Fruit fly (Drosophila melanogaster) whole organism, embryonic: ENCODE results near the gene cana.

ENCODE experiments used
- Atf6 ChIP-seq: fragments of 200-800 bp; sonication (Bioruptor generic); IDR thresholded peaks from 2 replicates; pipeline ENCODE4 v1.3.6; 2022; ENCODE audit warnings: missing biosample characterization, missing genetic modification characterization
- Bteb2 ChIP-seq: fragments of 200-800 bp; sonication (Bioruptor generic); optimal IDR thresholded peaks from 2 replicates; lab custom pipeline; 2016; ENCODE audit warnings: missing biosample characterization, missing genetic modification characterization
- CG11723 ChIP-seq: fragments of 200-800 bp; sonication (Bioruptor generic); optimal IDR thresholded peaks from 2 replicates; lab custom pipeline; 2017; ENCODE audit warnings: missing biosample characterization, mild to moderate bottlenecking, missing genetic modification characterization
- CG13775 ChIP-seq: fragments of 200-800 bp; sonication (Bioruptor generic); optimal IDR thresholded peaks from 3 replicates; lab custom pipeline; 2017; ENCODE audit warnings: missing biosample characterization, mild to moderate bottlenecking, missing genetic modification characterization
- CG14014 ChIP-seq: fragments of 200-800 bp; sonication (Bioruptor generic); IDR thresholded peaks from 2 replicates; pipeline ENCODE4 v1.3.6; 2022; ENCODE audit warnings: missing biosample characterization, missing genetic modification characterization
- CG15269 ChIP-seq: fragments of 200-800 bp; sonication (Bioruptor generic); optimal IDR thresholded peaks from 2 replicates; lab custom pipeline; 2018; ENCODE audit warnings: missing biosample characterization, mild to moderate bottlenecking, missing genetic modification characterization, moderate library complexity
- CG15479 ChIP-seq: fragments of 200-800 bp; sonication (Bioruptor generic); optimal IDR thresholded peaks from 3 replicates; lab custom pipeline; 2019; ENCODE audit warnings: missing biosample characterization, mild to moderate bottlenecking, missing genetic modification characterization, moderate library complexity
- CG17829 ChIP-seq: fragments of 200-800 bp; optimal IDR thresholded peaks from 2 replicates; lab custom pipeline; 2019; ENCODE audit warnings: missing biosample characterization, mild to moderate bottlenecking, missing genetic modification characterization, moderate library complexity
- CG2116 ChIP-seq: fragments of 200-800 bp; sonication (Bioruptor generic); optimal IDR thresholded peaks from 3 replicates; lab custom pipeline; 2018; ENCODE audit warnings: missing biosample characterization, mild to moderate bottlenecking, missing genetic modification characterization
- CG2120 ChIP-seq: fragments of 200-800 bp; sonication (Bioruptor generic); optimal IDR thresholded peaks from 3 replicates; lab custom pipeline; 2016; ENCODE audit warnings: missing biosample characterization, missing genetic modification characterization
- CG2712 ChIP-seq: fragments of 200-800 bp; optimal IDR thresholded peaks from 3 replicates; lab custom pipeline; 2019; ENCODE audit warnings: missing biosample characterization, mild to moderate bottlenecking, missing genetic modification characterization, moderate library complexity
- CG34376 ChIP-seq: fragments of 200-800 bp; sonication (Bioruptor generic); optimal IDR thresholded peaks from 2 replicates; lab custom pipeline; 2018; ENCODE audit warnings: missing biosample characterization, mild to moderate bottlenecking, missing genetic modification characterization
- CG4617 ChIP-seq: fragments of 200-800 bp; sonication (Bioruptor generic); optimal IDR thresholded peaks from 3 replicates; lab custom pipeline; 2016; ENCODE audit warnings: missing biosample characterization, missing genetic modification characterization, borderline replicate concordance
- CG5245 ChIP-seq: fragments of 200-800 bp; sonication (Bioruptor generic); optimal IDR thresholded peaks from 3 replicates; lab custom pipeline; 2016; ENCODE audit warnings: missing biosample characterization, missing genetic modification characterization
- CG7372 ChIP-seq: fragments of 200-800 bp; sonication (Bioruptor generic); IDR thresholded peaks from 2 replicates; pipeline ENCODE4 v1.3.6; 2022; ENCODE audit warnings: missing biosample characterization, missing genetic modification characterization
- CG7786 ChIP-seq: fragments of 200-800 bp; sonication (Bioruptor generic); optimal IDR thresholded peaks from 2 replicates; lab custom pipeline; 2016; ENCODE audit warnings: missing biosample characterization, missing genetic modification characterization
- Chrac-16 ChIP-seq: fragments of 200-800 bp; sonication (Bioruptor generic); optimal IDR thresholded peaks from 3 replicates; lab custom pipeline; 2016; ENCODE audit warnings: missing biosample characterization, missing genetic modification characterization
- Deaf1 ChIP-seq: fragments of 200-800 bp; optimal IDR thresholded peaks from 3 replicates; lab custom pipeline; 2019; ENCODE audit warnings: missing biosample characterization, mild to moderate bottlenecking, missing genetic modification characterization, moderate library complexity
- Doc3 ChIP-seq: fragments of 200-800 bp; sonication (Bioruptor generic); IDR thresholded peaks from 3 replicates; pipeline ENCODE4 v1.3.6; 2022; ENCODE audit warnings: missing biosample characterization, missing genetic modification characterization; ENCODE audit not compliant: partially characterized antibody
- Dref ChIP-seq: fragments of 200-800 bp; sonication (Bioruptor generic); IDR thresholded peaks from 2 replicates; pipeline ENCODE4 v1.3.6; 2022; ENCODE audit warnings: missing biosample characterization, missing genetic modification characterization
- Ets65A ChIP-seq: fragments of 200-800 bp; sonication (Bioruptor generic); peaks from one replicate; lab custom pipeline; 2016; ENCODE audit warnings: missing biosample characterization, missing genetic modification characterization
- GATAe ChIP-seq: fragments of 200-800 bp; sonication (Bioruptor generic); conservative IDR thresholded peaks from 2 replicates; pipeline ENCODE4 v1.3.6; 2022; ENCODE audit warnings: missing biosample characterization, missing genetic modification characterization
- Gug ChIP-seq: fragments of 200-800 bp; sonication (Bioruptor generic); IDR thresholded peaks from 4 replicates; pipeline ENCODE4 v1.3.6; 2022; ENCODE audit warnings: missing biosample characterization, missing genetic modification characterization
- Hey ChIP-seq: fragments of 200-800 bp; sonication (Bioruptor generic); optimal IDR thresholded peaks from 3 replicates; lab custom pipeline; 2018; ENCODE audit warnings: missing biosample characterization, mild to moderate bottlenecking, missing genetic modification characterization
- MESR4 ChIP-seq: fragments of 200-800 bp; sonication (Bioruptor generic); optimal IDR thresholded peaks from 2 replicates; lab custom pipeline; 2018; ENCODE audit warnings: missing biosample characterization, mild to moderate bottlenecking, missing genetic modification characterization, moderate library complexity
- NC2α ChIP-seq: fragments of 200-800 bp; sonication (Bioruptor generic); optimal IDR thresholded peaks from 2 replicates; lab custom pipeline; 2016; ENCODE audit warnings: missing biosample characterization, missing genetic modification characterization
- Ptx1 ChIP-seq: fragments of 200-800 bp; sonication (Bioruptor generic); IDR thresholded peaks from 2 replicates; pipeline ENCODE4 v1.3.6; 2022; ENCODE audit warnings: missing biosample characterization, missing genetic modification characterization
- Sry-β ChIP-seq: fragments of 200-800 bp; sonication (Bioruptor generic); optimal IDR thresholded peaks from 2 replicates; lab custom pipeline; 2018; ENCODE audit warnings: missing biosample characterization, mild to moderate bottlenecking, missing genetic modification characterization, moderate library complexity
- Sry-δ ChIP-seq: fragments of 200-800 bp; sonication (Bioruptor generic); optimal IDR thresholded peaks from 2 replicates; lab custom pipeline; 2016; ENCODE audit warnings: missing biosample characterization, missing genetic modification characterization
- bcd ChIP-seq: fragments of 200-800 bp; sonication (Bioruptor generic); optimal IDR thresholded peaks from 2 replicates; lab custom pipeline; 2017; ENCODE audit warnings: missing biosample characterization, mild to moderate bottlenecking, missing genetic modification characterization
- chinmo ChIP-seq: fragments of 200-800 bp; sonication (Bioruptor generic); IDR thresholded peaks from 4 replicates; pipeline ENCODE4 v1.3.6; 2022; ENCODE audit warnings: missing biosample characterization, missing genetic modification characterization; ENCODE audit not compliant: partially characterized antibody
- ci ChIP-seq: fragments of 200-800 bp; sonication (Bioruptor generic); IDR thresholded peaks from 3 replicates; pipeline ENCODE4 v1.3.6; 2022; ENCODE audit warnings: missing biosample characterization, missing genetic modification characterization
- croc ChIP-seq: fragments of 200-800 bp; sonication (Bioruptor generic); conservative IDR thresholded peaks from 3 replicates; pipeline ENCODE4 v1.3.6; 2022; ENCODE audit warnings: missing biosample characterization, missing genetic modification characterization
- dmrt11E ChIP-seq: fragments of 200-800 bp; sonication (Bioruptor generic); optimal IDR thresholded peaks from 3 replicates; lab custom pipeline; 2018; ENCODE audit warnings: missing biosample characterization, mild to moderate bottlenecking, missing genetic modification characterization, moderate library complexity
- dpn ChIP-seq, 2 experiments: fragments of 200-800 bp; sonication (Bioruptor generic); optimal IDR thresholded peaks; 3 replicates each; lab custom pipeline; 2016; ENCODE audit warnings: missing biosample characterization in 2 of 2, missing genetic modification characterization in 2 of 2
- gsb ChIP-seq: fragments of 200-800 bp; sonication (Bioruptor generic); IDR thresholded peaks from 2 replicates; pipeline ENCODE4 v1.3.6; 2022; ENCODE audit warnings: missing biosample characterization, missing genetic modification characterization
- her ChIP-seq: fragments of 200-800 bp; sonication (Bioruptor generic); optimal IDR thresholded peaks from 2 replicates; lab custom pipeline; 2016; ENCODE audit warnings: missing biosample characterization, missing genetic modification characterization
- inv ChIP-seq: fragments of 200-800 bp; sonication (Bioruptor generic); IDR thresholded peaks from 2 replicates; pipeline ENCODE4 v1.3.6; 2022; ENCODE audit warnings: missing biosample characterization, missing genetic modification characterization; ENCODE audit not compliant: partially characterized antibody
- odd ChIP-seq: fragments of 200-800 bp; sonication (Bioruptor generic); optimal IDR thresholded peaks from 2 replicates; lab custom pipeline; 2017; ENCODE audit warnings: missing biosample characterization, mild to moderate bottlenecking, missing genetic modification characterization
- pho ChIP-seq: fragments of 200-800 bp; sonication (Bioruptor generic); optimal IDR thresholded peaks from 2 replicates; lab custom pipeline; 2016; ENCODE audit warnings: missing biosample characterization, missing genetic modification characterization
- prd ChIP-seq, 3 experiments: fragments of >200 bp in 2 of 3; fragments of 200-800 bp in 1 of 3; sonication (Bioruptor generic) in 1 of 3; optimal IDR thresholded peaks in 2 of 3; IDR thresholded peaks in 1 of 3; 2 replicates in 2 of 3; 3 replicates in 1 of 3; pipeline versions ENCODE4 v1.3.6 to Lab custom; 2017 to 2022; ENCODE audit warnings: missing biosample characterization in 1 of 3, missing genetic modification characterization in 1 of 3
- pum ChIP-seq: fragments of 200-800 bp; sonication (Bioruptor generic); optimal IDR thresholded peaks from 2 replicates; lab custom pipeline; 2016; ENCODE audit warnings: missing biosample characterization, missing genetic modification characterization
- pzg ChIP-seq: fragments of 200-800 bp; sonication (Bioruptor generic); optimal IDR thresholded peaks from 3 replicates; lab custom pipeline; 2018; ENCODE audit warnings: missing biosample characterization, mild to moderate bottlenecking, missing genetic modification characterization, moderate library complexity
- rib ChIP-seq: fragments of 200-800 bp; sonication (Bioruptor generic); IDR thresholded peaks from 2 replicates; pipeline ENCODE4 v1.3.6; 2022; ENCODE audit warnings: missing biosample characterization, missing genetic modification characterization
- schlank ChIP-seq: fragments of 200-800 bp; sonication (Bioruptor generic); optimal IDR thresholded peaks from 2 replicates; lab custom pipeline; 2018; ENCODE audit warnings: missing biosample characterization, mild to moderate bottlenecking, missing genetic modification characterization
- sim ChIP-seq: fragments of 200-800 bp; sonication (Bioruptor generic); IDR thresholded peaks from 2 replicates; pipeline ENCODE4 v1.3.6; 2022; ENCODE audit warnings: missing biosample characterization, missing genetic modification characterization
- slou ChIP-seq: fragments of 200-800 bp; sonication (Bioruptor generic); optimal IDR thresholded peaks from 3 replicates; lab custom pipeline; 2016; ENCODE audit warnings: missing biosample characterization, missing genetic modification characterization
- ssp ChIP-seq: fragments of 200-800 bp; sonication (Bioruptor generic); IDR thresholded peaks from 2 replicates; pipeline ENCODE4 v1.3.6; 2022; ENCODE audit warnings: missing biosample characterization, missing genetic modification characterization
- sug ChIP-seq: fragments of 200-800 bp; optimal IDR thresholded peaks from 2 replicates; lab custom pipeline; 2019; ENCODE audit warnings: missing biosample characterization, mild to moderate bottlenecking, missing genetic modification characterization, moderate library complexity
- tna ChIP-seq: fragments of 200-800 bp; sonication (Bioruptor generic); IDR thresholded peaks from 2 replicates; pipeline ENCODE4 v1.3.6; 2022; ENCODE audit warnings: missing biosample characterization, missing genetic modification characterization; ENCODE audit not compliant: partially characterized antibody

Gene cana

dm6 chr2L:11277927-11278351, 8.4 kb downstream of the cana start, which contains the start of gene CG33695 (continued):
- TF ChIP-seq CG7786 (GFP tag; lab: Kevin White, UChicago) (peak; percentile 78), slou (GFP tag; lab: Kevin White, UChicago) (peak; percentile 17), her (GFP tag; lab: Kevin White, UChicago) (peak; percentile 89), pho (peak; percentile 79), Sry-δ (peak; percentile 64), bcd (GFP tag; lab: Kevin White, UChicago) (peak; percentile 58), rib (GFP tag; lab: Robert Waterston, UW) (0 out of 2 replicates have a peak, but pooled peaks have one; percentile 42), Ptx1 (peak; percentile 57), Sry-β (GFP tag; lab: Kevin White, UChicago) (peak; percentile 11), ssp (peak; percentile 42; the same call in 1 of the 2 replicates), CG2120 (peak; percentile 91), croc (GFP tag; lab: Robert Waterston, UW) (no peak), sug (tag; lab: Kevin White, UChicago) (peak; percentile 64), pum (GFP tag; lab: Kevin White, UChicago) (peak; percentile 68), Bteb2 (peak; percentile 79), CG5245 (GFP tag; lab: Kevin White, UChicago) (peak; percentile 74), odd (no peak), CG7372 (GFP tag; lab: Robert Waterston, UW) (0 out of 2 replicates have a peak, but pooled peaks have one; percentile 10), Chrac-16 (peak; percentile 74), GATAe (GFP tag; lab: Robert Waterston, UW) (no peak), CG17829 (tag; lab: Kevin White, UChicago) (peak; percentile 33), Hey (tag; lab: Kevin White, UChicago) (no peak), Doc3 (peak; percentile 52; the same call in 2 of the 3 replicates), CG13775 (GFP tag; lab: Kevin White, UChicago) (peak; percentile 15), prd (optimal IDR thresholded peaks at IDR 0.05; lab: Kevin White, UChicago) (no peak), prd (GFP tag; IDR thresholded peaks at IDR 0.05; lab: Robert Waterston, UW) (peak; percentile 56; the same call in 2 of the 3 replicates), pzg (GFP tag; lab: Kevin White, UChicago) (peak; percentile 80), CG2712 (peak; percentile 41), dmrt11E (tag; lab: Kevin White, UChicago) (peak; percentile 8), tna (GFP tag; lab: Robert Waterston, UW) (peak; percentile 68), NC2α (GFP tag; lab: Kevin White, UChicago) (peak; percentile 57), ci (GFP tag; lab: Robert Waterston, UW) (peak; percentile 30; the same call in 2 of the 3 replicates), CG14014 (GFP tag; lab: Robert Waterston, UW) (peak; percentile 62), Gug (peak; percentile 64; the same call in 3 of the 4 replicates), CG15269 (tag; lab: Kevin White, UChicago) (no peak), CG4617 (peak; percentile 95), sim (GFP tag; lab: Robert Waterston, UW) (no peak), CG11723 (GFP tag; lab: Kevin White, UChicago) (no peak), Dref (peak; percentile 89), dpn (GFP tag; optimal IDR thresholded peaks at IDR 0.05; lab: Kevin White, UChicago) (peak; percentile 75 to 82), CG15479 (GFP tag; lab: Kevin White, UChicago) (no peak), Deaf1 (tag; lab: Kevin White, UChicago) (peak; percentile 13), schlank (tag; lab: Kevin White, UChicago) (no peak), chinmo (GFP tag; lab: Robert Waterston, UW) (0 out of 4 replicates have a peak, but pooled peaks have one; percentile 49), MESR4 (GFP tag; lab: Kevin White, UChicago) (peak; percentile 85), Atf6 (GFP tag; lab: Robert Waterston, UW) (peak; percentile 62), gsb (GFP tag; lab: Robert Waterston, UW) (no peak), CG2116 (GFP tag; lab: Kevin White, UChicago) (peak; percentile 81), Ets65A (GFP tag; lab: Kevin White, UChicago) (peak; percentile 98), inv (0 out of 2 replicates have a peak, but pooled peaks have one; percentile 48), CG34376 (GFP tag; lab: Kevin White, UChicago) (peak; percentile 43)
